Worm (Caenorhabditis elegans) whole organism, late embryonic: ENCODE results near the gene F25E5.2.

ENCODE experiments used
- K02D7.2 ChIP-seq: sonication (generic microtip); optimal IDR thresholded peaks from 2 replicates; lab custom pipeline; 2017; ENCODE audit warnings: mild to moderate bottlenecking, missing genetic modification characterization, missing compliant biosample characterization
- elt-2 ChIP-seq: sonication (generic microtip); optimal IDR thresholded peaks from 2 replicates; lab custom pipeline; 2016; ENCODE audit warnings: missing genetic modification reagents, missing genetic modification characterization, missing compliant biosample characterization
- hlh-8 ChIP-seq: sonication (generic microtip); optimal IDR thresholded peaks from 2 replicates; lab custom pipeline; 2016; ENCODE audit warnings: missing genotype, missing genetic modification characterization, missing compliant biosample characterization
- lim-6 ChIP-seq: sonication (generic microtip); optimal IDR thresholded peaks from 2 replicates; lab custom pipeline; 2016; ENCODE audit warnings: missing genetic modification characterization, missing compliant biosample characterization
- mec-3 ChIP-seq: sonication (generic microtip); optimal IDR thresholded peaks from 2 replicates; lab custom pipeline; 2016; ENCODE audit warnings: borderline replicate concordance, missing genetic modification characterization, missing compliant biosample characterization
- pag-3 ChIP-seq: sonication (generic microtip); optimal IDR thresholded peaks from 2 replicates; lab custom pipeline; 2016; ENCODE audit warnings: missing compliant biosample characterization, missing genetic modification characterization, borderline replicate concordance
- pqm-1 ChIP-seq: sonication (generic microtip); optimal IDR thresholded peaks from 2 replicates; lab custom pipeline; 2016; ENCODE audit warnings: missing genetic modification characterization, missing compliant biosample characterization

DNA sequence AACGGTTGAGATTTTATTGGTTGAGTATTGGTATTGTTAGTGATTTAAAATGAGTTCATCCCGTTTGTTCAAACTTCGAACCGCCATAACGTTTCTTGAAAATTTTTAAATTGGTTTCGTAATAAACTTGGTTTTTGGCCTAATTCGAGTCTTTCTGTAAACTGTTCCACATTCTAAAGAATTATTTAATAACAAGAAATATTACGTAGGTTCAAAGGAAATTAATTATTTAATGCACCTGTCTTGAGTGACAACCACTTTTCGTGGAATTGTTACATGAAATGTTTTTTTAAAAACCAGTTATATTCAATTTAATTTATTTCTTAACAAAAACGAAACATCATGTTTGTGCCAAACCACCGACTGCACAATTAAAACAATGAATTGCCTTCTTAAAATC, 46.1 kb downstream of the F25E5.2 start:
- TF ChIP-seq pag-3 (no peak), pqm-1 (no peak), hlh-8 (tag; lab: Kevin White, UChicago) (no peak), mec-3 (tag; lab: Kevin White, UChicago) (no peak), elt-2 (tag; lab: Kevin White, UChicago) (no peak), lim-6 (tag; lab: Kevin White, UChicago) (no peak), K02D7.2 (tag; lab: Kevin White, UChicago) (no peak)
